Fruit fly (Drosophila melanogaster) whole organism, embryonic: Measurements from ENCODE around the gene CG42673.
A peak's percentile ranks its signal among the peaks of the same experiment; 100 is the strongest.

Source experiments
- Abd-B ChIP-seq: fragments of 200-800 bp; sonication (Bioruptor generic); optimal IDR thresholded peaks from 2 replicates; lab custom pipeline; 2018; ENCODE audit warnings: missing biosample characterization, mild to moderate bottlenecking, missing genetic modification characterization, moderate library complexity
- B-H2 ChIP-seq: fragments of 200-800 bp; sonication (Bioruptor generic); optimal IDR thresholded peaks from 2 replicates; lab custom pipeline; 2018; ENCODE audit warnings: missing biosample characterization, mild to moderate bottlenecking, missing genetic modification characterization
- CG10147 ChIP-seq: fragments of 200-800 bp; sonication (Bioruptor generic); optimal IDR thresholded peaks from 2 replicates; lab custom pipeline; 2019; ENCODE audit warnings: missing biosample characterization, mild to moderate bottlenecking, missing genetic modification characterization, moderate library complexity
- CG10462 ChIP-seq: fragments of 200-800 bp; sonication (Bioruptor generic); optimal IDR thresholded peaks from 2 replicates; lab custom pipeline; 2016; ENCODE audit warnings: missing biosample characterization, missing genetic modification characterization
- CG10979 ChIP-seq: fragments of 200-800 bp; sonication (Bioruptor generic); optimal IDR thresholded peaks from 2 replicates; lab custom pipeline; 2018; ENCODE audit warnings: missing biosample characterization, mild to moderate bottlenecking, missing genetic modification characterization, moderate library complexity
- CG11247 ChIP-seq: fragments of 200-800 bp; sonication (Bioruptor generic); IDR thresholded peaks from 2 replicates; pipeline ENCODE4 v1.3.6; 2022; ENCODE audit warnings: missing biosample characterization, missing genetic modification characterization
- CG14050 ChIP-seq: fragments of 200-800 bp; sonication (Bioruptor generic); IDR thresholded peaks from 3 replicates; pipeline ENCODE4 v1.3.6; 2022; ENCODE audit warnings: missing biosample characterization, missing genetic modification characterization
- CG15269 ChIP-seq: fragments of 200-800 bp; sonication (Bioruptor generic); optimal IDR thresholded peaks from 2 replicates; lab custom pipeline; 2018; ENCODE audit warnings: missing biosample characterization, mild to moderate bottlenecking, missing genetic modification characterization, moderate library complexity
- CG1529 ChIP-seq: fragments of 200-800 bp; sonication (Bioruptor generic); optimal IDR thresholded peaks from 3 replicates; lab custom pipeline; 2018; ENCODE audit warnings: missing biosample characterization, missing genetic modification characterization
- CG2120 ChIP-seq: fragments of 200-800 bp; sonication (Bioruptor generic); optimal IDR thresholded peaks from 3 replicates; lab custom pipeline; 2016; ENCODE audit warnings: missing biosample characterization, missing genetic modification characterization
- CG2678 ChIP-seq: fragments of 200-800 bp; sonication (Bioruptor generic); optimal IDR thresholded peaks from 3 replicates; lab custom pipeline; 2019; ENCODE audit warnings: missing biosample characterization, mild to moderate bottlenecking, missing genetic modification characterization, moderate library complexity
- CG32532 ChIP-seq: fragments of 200-800 bp; sonication (Bioruptor generic); IDR thresholded peaks from 2 replicates; pipeline ENCODE4 v1.3.6; 2022; ENCODE audit warnings: missing biosample characterization, missing genetic modification characterization
- CG33557 ChIP-seq: fragments of 200-800 bp; sonication (Bioruptor generic); optimal IDR thresholded peaks from 2 replicates; lab custom pipeline; 2019; ENCODE audit warnings: missing biosample characterization, mild to moderate bottlenecking, missing genetic modification characterization, moderate library complexity
- CG4404 ChIP-seq: fragments of 200-800 bp; sonication (Bioruptor generic); IDR thresholded peaks from 2 replicates; pipeline ENCODE4 v1.3.6; 2022; ENCODE audit warnings: missing biosample characterization, missing genetic modification characterization
- CG5953 ChIP-seq: fragments of 200-800 bp; sonication (Bioruptor generic); IDR thresholded peaks from 2 replicates; pipeline ENCODE4 v1.3.6; 2022; ENCODE audit warnings: missing biosample characterization, missing genetic modification characterization
- CG6683 ChIP-seq: fragments of 200-800 bp; sonication (Bioruptor generic); optimal IDR thresholded peaks from 2 replicates; lab custom pipeline; 2017; ENCODE audit warnings: missing biosample characterization, mild to moderate bottlenecking, missing genetic modification characterization, missing genetic modification reagents
- CG6765 ChIP-seq: fragments of 200-800 bp; sonication (Bioruptor generic); optimal IDR thresholded peaks from 3 replicates; lab custom pipeline; 2017; ENCODE audit warnings: missing biosample characterization, mild to moderate bottlenecking, missing genetic modification characterization
- CG7839 ChIP-seq: fragments of 200-800 bp; sonication (Bioruptor generic); optimal IDR thresholded peaks from 3 replicates; lab custom pipeline; 2018; ENCODE audit warnings: missing biosample characterization, mild to moderate bottlenecking, missing genetic modification characterization, moderate library complexity
- CG9727 ChIP-seq: fragments of 200-800 bp; sonication (Bioruptor generic); optimal IDR thresholded peaks from 3 replicates; lab custom pipeline; 2017; ENCODE audit warnings: missing biosample characterization, mild to moderate bottlenecking, missing genetic modification characterization
- CHES-1-like ChIP-seq: fragments of 200-800 bp; sonication (Bioruptor generic); optimal IDR thresholded peaks from 2 replicates; lab custom pipeline; 2016; ENCODE audit warnings: missing biosample characterization, missing genetic modification characterization
- ERR ChIP-seq: fragments of 200-800 bp; sonication (Bioruptor generic); optimal IDR thresholded peaks from 2 replicates; lab custom pipeline; 2016; ENCODE audit warnings: missing biosample characterization, missing genetic modification characterization
- H15 ChIP-seq: fragments of 200-800 bp; sonication (Bioruptor generic); IDR thresholded peaks from 3 replicates; pipeline ENCODE4 v1.3.6; 2022; ENCODE audit warnings: missing biosample characterization, missing genetic modification characterization
- Hr78 ChIP-seq, 2 experiments: fragments of 200-800 bp in 1 of 2; fragments of >200 bp in 1 of 2; sonication (Bioruptor generic) in 1 of 2; optimal IDR thresholded peaks; 2 replicates each; lab custom pipeline; 2017 to 2019; ENCODE audit warnings: missing biosample characterization in 2 of 2, missing genetic modification characterization in 2 of 2, mild to moderate bottlenecking in 1 of 2, moderate library complexity in 1 of 2
- Oli ChIP-seq: fragments of 200-800 bp; sonication (Bioruptor generic); optimal IDR thresholded peaks from 2 replicates; lab custom pipeline; 2018; ENCODE audit warnings: missing biosample characterization, mild to moderate bottlenecking, missing genetic modification characterization, moderate library complexity
- Optix ChIP-seq: fragments of 200-800 bp; sonication (Bioruptor generic); IDR thresholded peaks from 3 replicates; pipeline ENCODE4 v1.3.6; 2022; ENCODE audit warnings: missing biosample characterization, missing genetic modification characterization
- Rfx ChIP-seq: fragments of 200-800 bp; sonication (Bioruptor generic); IDR thresholded peaks from 2 replicates; pipeline ENCODE4 v1.3.6; 2022; ENCODE audit warnings: missing biosample characterization, missing genetic modification characterization
- Sox102F ChIP-seq: fragments of 200-800 bp; sonication (Bioruptor generic); optimal IDR thresholded peaks from 2 replicates; lab custom pipeline; 2018; ENCODE audit warnings: missing biosample characterization, mild to moderate bottlenecking, missing genetic modification characterization, moderate library complexity
- Xrp1 ChIP-seq: fragments of 200-800 bp; sonication (Bioruptor generic); IDR thresholded peaks from 2 replicates; pipeline ENCODE4 v1.3.6; 2022; ENCODE audit warnings: missing biosample characterization, missing genetic modification characterization
- ac ChIP-seq: fragments of 200-800 bp; sonication (Bioruptor generic); optimal IDR thresholded peaks from 3 replicates; lab custom pipeline; 2017; ENCODE audit warnings: missing biosample characterization, mild to moderate bottlenecking, missing genetic modification characterization
- al ChIP-seq: fragments of 200-800 bp; sonication (Bioruptor generic); IDR thresholded peaks from 2 replicates; pipeline ENCODE4 v1.3.6; 2022; ENCODE audit warnings: missing biosample characterization, missing genetic modification characterization
- ara ChIP-seq: fragments of 200-800 bp; sonication (Bioruptor generic); IDR thresholded peaks from 2 replicates; pipeline ENCODE4 v1.3.6; 2022; ENCODE audit warnings: missing biosample characterization, missing genetic modification characterization
- ase ChIP-seq: fragments of 200-800 bp; sonication (Bioruptor generic); IDR thresholded peaks from 3 replicates; pipeline ENCODE4 v1.3.6; 2022; ENCODE audit warnings: missing biosample characterization, missing genetic modification characterization
- chm ChIP-seq: fragments of 200-800 bp; sonication (Bioruptor generic); IDR thresholded peaks from 2 replicates; pipeline ENCODE4 v1.3.6; 2022; ENCODE audit warnings: missing biosample characterization, missing genetic modification characterization
- corto ChIP-seq: fragments of 200-800 bp; sonication (Bioruptor generic); optimal IDR thresholded peaks from 2 replicates; lab custom pipeline; 2016; ENCODE audit warnings: missing biosample characterization, mild to moderate bottlenecking, missing genetic modification characterization, moderate library complexity
- da ChIP-seq: fragments of 200-800 bp; sonication (Bioruptor generic); optimal IDR thresholded peaks from 2 replicates; lab custom pipeline; 2016; ENCODE audit warnings: missing biosample characterization, missing genetic modification characterization
- ftz-f1 ChIP-seq: fragments of 200-800 bp; sonication (Bioruptor generic); optimal IDR thresholded peaks from 2 replicates; lab custom pipeline; 2016; ENCODE audit warnings: missing biosample characterization, missing genetic modification characterization
- gcm2 ChIP-seq: fragments of 200-800 bp; sonication (Bioruptor generic); optimal IDR thresholded peaks from 2 replicates; lab custom pipeline; 2016; ENCODE audit warnings: missing biosample characterization, missing genetic modification characterization
- gem ChIP-seq: fragments of 200-800 bp; sonication (Bioruptor generic); optimal IDR thresholded peaks from 2 replicates; lab custom pipeline; 2019; ENCODE audit warnings: missing biosample characterization, mild to moderate bottlenecking, missing genetic modification characterization, moderate library complexity
- hkb ChIP-seq, 2 experiments: fragments of 200-800 bp in 1 of 2; fragments of >200 bp in 1 of 2; sonication (Bioruptor generic) in 1 of 2; IDR thresholded peaks in 1 of 2; optimal IDR thresholded peaks in 1 of 2; 2 replicates each; pipeline versions ENCODE4 v1.3.6 to Lab custom; 2017 to 2022; ENCODE audit warnings: missing biosample characterization in 1 of 2, missing genetic modification characterization in 1 of 2
- jing ChIP-seq: fragments of 200-800 bp; sonication (Bioruptor generic); optimal IDR thresholded peaks from 2 replicates; lab custom pipeline; 2018; ENCODE audit warnings: missing biosample characterization, mild to moderate bottlenecking, missing genetic modification characterization
- lab ChIP-seq: fragments of 200-800 bp; sonication (Bioruptor generic); optimal IDR thresholded peaks from 3 replicates; lab custom pipeline; 2017; ENCODE audit warnings: missing biosample characterization, missing genetic modification characterization, mild to moderate bottlenecking, moderate library complexity, missing genetic modification reagents
- nerfin-1 ChIP-seq: fragments of 200-800 bp; sonication (Bioruptor generic); optimal IDR thresholded peaks from 3 replicates; lab custom pipeline; 2019; ENCODE audit warnings: missing biosample characterization, mild to moderate bottlenecking, missing genetic modification characterization, moderate library complexity
- org-1 ChIP-seq: fragments of 200-800 bp; sonication (Bioruptor generic); optimal IDR thresholded peaks from 2 replicates; lab custom pipeline; 2017; ENCODE audit warnings: missing biosample characterization, missing genetic modification characterization
- pho ChIP-seq: fragments of 200-800 bp; sonication (Bioruptor generic); optimal IDR thresholded peaks from 2 replicates; lab custom pipeline; 2016; ENCODE audit warnings: missing biosample characterization, missing genetic modification characterization
- phol ChIP-seq: fragments of 200-800 bp; sonication (Bioruptor generic); optimal IDR thresholded peaks from 3 replicates; lab custom pipeline; 2018; ENCODE audit warnings: missing biosample characterization, mild to moderate bottlenecking, missing genetic modification characterization, moderate library complexity
- sug ChIP-seq: fragments of 200-800 bp; optimal IDR thresholded peaks from 2 replicates; lab custom pipeline; 2019; ENCODE audit warnings: missing biosample characterization, mild to moderate bottlenecking, missing genetic modification characterization, moderate library complexity
- ttk ChIP-seq: fragments of 200-800 bp; sonication (Bioruptor generic); IDR thresholded peaks from 2 replicates; pipeline ENCODE4 v2.1.2; 2022; ENCODE audit warnings: missing biosample characterization, missing genetic modification characterization
- unpg ChIP-seq: fragments of 200-800 bp; sonication (Bioruptor generic); optimal IDR thresholded peaks from 3 replicates; lab custom pipeline; 2018; ENCODE audit warnings: missing biosample characterization, mild to moderate bottlenecking, missing genetic modification characterization, moderate library complexity
- vfl ChIP-seq: fragments of 200-800 bp; sonication (Bioruptor generic); optimal IDR thresholded peaks from 2 replicates; lab custom pipeline; 2016; ENCODE audit warnings: missing biosample characterization, missing genetic modification characterization
- zfh1 ChIP-seq: fragments of 200-800 bp; sonication (Bioruptor generic); IDR thresholded peaks from 3 replicates; pipeline ENCODE4 v1.3.6; 2022; ENCODE audit warnings: missing biosample characterization, missing genetic modification characterization

CG42673 gene

dm6 chr3L:9552190-9552809 lies 5.3 kb downstream of the CG42673 start (continued):
- TF ChIP-seq gem (tag; lab: Kevin White, UChicago) (peak; percentile 23), chm (GFP tag; lab: Robert Waterston, UW) (no peak), Sox102F (peak; percentile 60), CG2678 (tag; lab: Kevin White, UChicago) (peak; percentile 49), Hr78 (GFP tag; optimal IDR thresholded peaks at IDR 0.05; lab: Kevin White, UChicago) (no peak), phol (peak; percentile 0), H15 (GFP tag; lab: Robert Waterston, UW) (no peak), CG10462 (GFP tag; lab: Kevin White, UChicago) (no peak), Rfx (peak; percentile 50), Optix (GFP tag; lab: Robert Waterston, UW) (no peak), ttk (GFP tag; lab: Robert Waterston, UW) (no peak; the same call in 1 of the 2 replicates), Xrp1 (GFP tag; lab: Robert Waterston, UW) (no peak), CG33557 (GFP tag; lab: Kevin White, UChicago) (no peak), CG15269 (tag; lab: Kevin White, UChicago) (peak; percentile 49), CG6683 (GFP tag; lab: Kevin White, UChicago) (no peak), Abd-B (no peak), ara (no peak), CG7839 (tag; lab: Kevin White, UChicago) (peak; percentile 50), al (GFP tag; lab: Robert Waterston, UW) (no peak), CG5953 (no peak), nerfin-1 (no peak), gcm2 (GFP tag; lab: Kevin White, UChicago) (no peak), CG10979 (tag; lab: Kevin White, UChicago) (no peak), pho (no peak), CG2120 (GFP tag; lab: Kevin White, UChicago) (no peak), CG10147 (GFP tag; lab: Kevin White, UChicago) (no peak), Oli (tag; lab: Kevin White, UChicago) (peak; percentile 36), ac (GFP tag; lab: Kevin White, UChicago) (no peak), CG11247 (GFP tag; lab: Robert Waterston, UW) (0 out of 2 replicates have a peak, but pooled peaks have one; percentile 5), CG14050 (no peak), CG6765 (GFP tag; lab: Kevin White, UChicago) (no peak), ERR (GFP tag; lab: Kevin White, UChicago) (no peak), hkb (optimal IDR thresholded peaks at IDR 0.05; lab: Kevin White, UChicago) (no peak), hkb (GFP tag; IDR thresholded peaks at IDR 0.05; lab: Robert Waterston, UW) (peak; percentile 37), jing (GFP tag; lab: Kevin White, UChicago) (no peak), zfh1 (GFP tag; lab: Robert Waterston, UW) (no peak), unpg (GFP tag; lab: Kevin White, UChicago) (no peak), org-1 (GFP tag; lab: Kevin White, UChicago) (no peak), CG32532 (GFP tag; lab: Robert Waterston, UW) (peak; percentile 9; the same call in 1 of the 2 replicates), vfl (GFP tag; lab: Kevin White, UChicago) (no peak), ase (GFP tag; lab: Robert Waterston, UW) (no peak), lab (GFP tag; lab: Kevin White, UChicago) (peak; percentile 37), CG1529 (GFP tag; lab: Kevin White, UChicago) (no peak), da (GFP tag; lab: Kevin White, UChicago) (no peak), CG4404 (GFP tag; lab: Robert Waterston, UW) (no peak), ftz-f1 (GFP tag; lab: Kevin White, UChicago) (no peak), CG9727 (GFP tag; lab: Kevin White, UChicago) (no peak), B-H2 (GFP tag; lab: Kevin White, UChicago) (no peak), CHES-1-like (GFP tag; lab: Kevin White, UChicago) (no peak), corto (GFP tag; lab: Kevin White, UChicago) (no peak), sug (no peak)
